Worm (Caenorhabditis elegans): ENCODE measurements around the gene lars-1.

lars-1 gene

ce11 chrIII:4223668-4224127, 37.1 kb upstream of the lars-1 start (continued):
- TF ChIP-seq attf-3 (GFP tag; conservative IDR thresholded peaks at IDR 0.05) (0 out of 2 replicates have a peak, but pooled peaks have one; percentile 18), madf-10 (tag; optimal IDR thresholded peaks at IDR 0.05) (peak; percentile 43), dox-1 (GFP tag; IDR thresholded peaks at IDR 0.05) (peak; percentile 86), ZK185.1 (tag; optimal IDR thresholded peaks at IDR 0.05; ENCODE audit: poor library complexity, severe bottlenecking) (peak; percentile 24), die-1 (tag; optimal IDR thresholded peaks at IDR 0.05) (peak; percentile 7), Y53G8AR.9 (GFP tag; conservative IDR thresholded peaks at IDR 0.05) (0 out of 2 replicates have a peak, but pooled peaks have one; percentile 44), attf-6 (GFP tag; IDR thresholded peaks at IDR 0.05) (no peak), T07F8.4 (tag; optimal IDR thresholded peaks at IDR 0.05) (no peak), lin-54 (GFP tag; optimal IDR thresholded peaks at IDR 0.05) (peak; percentile 41), tbp1 (GFP tag; optimal IDR thresholded peaks at IDR 0.05) (peak; percentile 42), mxl-1 (tag; optimal IDR thresholded peaks at IDR 0.05) (no peak), K12H6.12 (tag; optimal IDR thresholded peaks at IDR 0.05) (peak; percentile 89), hmg-1.2 (GFP tag; IDR thresholded peaks at IDR 0.05) (peak; percentile 81; the same call in 1 of the 2 replicates), ztf-3 (GFP tag; optimal IDR thresholded peaks at IDR 0.05) (peak; percentile 4), lin-35 (GFP tag; optimal IDR thresholded peaks at IDR 0.05) (peak in 1 of 3 experiments; percentile 57), nhr-80 (tag; optimal IDR thresholded peaks at IDR 0.05) (peak; percentile 91), B0336.3 (GFP tag; IDR thresholded peaks at IDR 0.05) (peak; percentile 76), D2030.7 (GFP tag; IDR thresholded peaks at IDR 0.05) (no peak), repo-1 (tag; optimal IDR thresholded peaks at IDR 0.05) (no peak), somi-1 (GFP tag; optimal IDR thresholded peaks at IDR 0.05) (peak; percentile 87), nfyb-1 (GFP tag; IDR thresholded peaks at IDR 0.05) (peak; percentile 85), ztf-18 (tag; optimal IDR thresholded peaks at IDR 0.05) (peak; percentile 1), rpc-1 (optimal IDR thresholded peaks at IDR 0.05) (no peak), rpc-1 (tag; optimal IDR thresholded peaks at IDR 0.05) (no peak), K11D2.4 (GFP tag; IDR thresholded peaks at IDR 0.05) (peak; percentile 77; the same call in 1 of the 2 replicates)

- no peak for TF ChIP-seq athp-1 (tag; optimal IDR thresholded peaks at IDR 0.05)
- no peak for TF ChIP-seq nhr-179 (tag; optimal IDR thresholded peaks at IDR 0.05)
- no peak for TF ChIP-seq lin-26 (GFP tag; IDR thresholded peaks at IDR 0.05)
- no peak for TF ChIP-seq K11D2.4 (GFP tag; IDR thresholded peaks at IDR 0.05)
Observed at ce11 chrIII:4221527-4221926, 34.9 kb upstream of the lars-1 start.

ce11 chrIII:4220864-4221263, 34.3 kb upstream of the lars-1 start:
- TF ChIP-seq dpl-1 (GFP tag; optimal IDR thresholded peaks at IDR 0.05) = no peak
- TF ChIP-seq fkh-3 (tag; optimal IDR thresholded peaks at IDR 0.05) = no peak
- no peak for TF ChIP-seq snpc-4 (GFP tag; optimal IDR thresholded peaks at IDR 0.05)
- no peak for TF ChIP-seq snpc-4 (tag; optimal IDR thresholded peaks at IDR 0.05)
- no peak for TF ChIP-seq ZK185.1 (tag; optimal IDR thresholded peaks at IDR 0.05; ENCODE audit: poor library complexity, severe bottlenecking)
- TF ChIP-seq K11D2.4 (GFP tag; IDR thresholded peaks at IDR 0.05) = no peak
- TF ChIP-seq F57A8.1 (GFP tag; optimal IDR thresholded peaks at IDR 0.05) = no peak
- no peak for TF ChIP-seq lag-1 (GFP tag; IDR thresholded peaks at IDR 0.05)
- no peak for TF ChIP-seq T07F8.4 (tag; optimal IDR thresholded peaks at IDR 0.05)
- TF ChIP-seq tbx-9 (tag; optimal IDR thresholded peaks at IDR 0.05; ENCODE audit: borderline replicate concordance) = no peak
- TF ChIP-seq madf-10 (tag; optimal IDR thresholded peaks at IDR 0.05) = no peak
- no peak for TF ChIP-seq let-526 (GFP tag; IDR thresholded peaks at IDR 0.05)
- TF ChIP-seq unc-62 (GFP tag; optimal IDR thresholded peaks at IDR 0.05) = no peak
- TF ChIP-seq Y53G8AR.9 (GFP tag; conservative IDR thresholded peaks at IDR 0.05) = no peak
- TF ChIP-seq ztf-6 (GFP tag; IDR thresholded peaks at IDR 0.05) = no peak
